Fruit fly (Drosophila melanogaster): Measurements from ENCODE around the gene CG42846.

CG42846 gene

dm6 chr3L:231504-231903 is at the start of gene CG42846:
Gene CG42846, minus strand, starts transcription at chr3L:231604.
- no peak for TF ChIP-seq Sin3A (optimal IDR thresholded peaks at IDR 0.05)
- TF ChIP-seq psq (optimal IDR thresholded peaks at IDR 0.05), result no peak
- TF ChIP-seq ttk (optimal IDR thresholded peaks at IDR 0.05), result no peak
- TF ChIP-seq h (optimal IDR thresholded peaks at IDR 0.05), result no peak
- no peak for TF ChIP-seq insv (optimal IDR thresholded peaks at IDR 0.05)

dm6 chr3L:276736-277487 is 45.5 kb upstream of the CG42846 start, which contains the start of gene RhoGEF3:
Gene RhoGEF3, plus strand, starts transcription at chr3L:277437.
- TF ChIP-seq Sin3A (optimal IDR thresholded peaks at IDR 0.05), result no peak
- no peak for TF ChIP-seq ttk (optimal IDR thresholded peaks at IDR 0.05)
- TF ChIP-seq psq (optimal IDR thresholded peaks at IDR 0.05), result no peak
- no peak for TF ChIP-seq h (optimal IDR thresholded peaks at IDR 0.05)
- no peak for TF ChIP-seq insv (optimal IDR thresholded peaks at IDR 0.05)

dm6 chr3L:274855-275254 is 43.5 kb upstream of the CG42846 start, which contains the start of gene ttm2:
Gene ttm2, plus strand, starts transcription at chr3L:275155.
- TF ChIP-seq psq (optimal IDR thresholded peaks at IDR 0.05), result no peak
- TF ChIP-seq h (optimal IDR thresholded peaks at IDR 0.05), result no peak
- no peak for TF ChIP-seq insv (optimal IDR thresholded peaks at IDR 0.05)
- no peak for TF ChIP-seq Sin3A (optimal IDR thresholded peaks at IDR 0.05)
- no peak for TF ChIP-seq Myc (optimal IDR thresholded peaks at IDR 0.05)
- TF ChIP-seq ttk (optimal IDR thresholded peaks at IDR 0.05), result no peak

- TF ChIP-seq Myc (optimal IDR thresholded peaks at IDR 0.05) (no peak), h (optimal IDR thresholded peaks at IDR 0.05) (no peak), psq (optimal IDR thresholded peaks at IDR 0.05) (no peak), insv (optimal IDR thresholded peaks at IDR 0.05) (no peak), ttk (optimal IDR thresholded peaks at IDR 0.05) (no peak), Sin3A (optimal IDR thresholded peaks at IDR 0.05) (no peak)
These were observed 41.9 kb upstream of the CG42846 start, which contains the start of gene CG32845 for dm6 chr3L:273291-273690. Gene CG32845, minus strand, starts transcription at chr3L:273391.

dm6 chr3L:271501-272249 is 40.3 kb upstream of the CG42846 start:
- no peak for TF ChIP-seq ttk (optimal IDR thresholded peaks at IDR 0.05)
- TF ChIP-seq Sin3A (optimal IDR thresholded peaks at IDR 0.05), result no peak
- no peak for TF ChIP-seq Myc (optimal IDR thresholded peaks at IDR 0.05)
- no peak for TF ChIP-seq h (optimal IDR thresholded peaks at IDR 0.05)
- TF ChIP-seq insv (optimal IDR thresholded peaks at IDR 0.05), result no peak
- TF ChIP-seq psq (optimal IDR thresholded peaks at IDR 0.05), result no peak

- TF ChIP-seq psq (optimal IDR thresholded peaks at IDR 0.05), result no peak
- TF ChIP-seq ttk (optimal IDR thresholded peaks at IDR 0.05), result no peak
- no peak for TF ChIP-seq Sin3A (optimal IDR thresholded peaks at IDR 0.05)
- no peak for TF ChIP-seq insv (optimal IDR thresholded peaks at IDR 0.05)
- no peak for TF ChIP-seq Myc (optimal IDR thresholded peaks at IDR 0.05)
- no peak for TF ChIP-seq h (optimal IDR thresholded peaks at IDR 0.05)
These were observed 39.5 kb upstream of the CG42846 start, which contains the start of gene miple2 for dm6 chr3L:270760-271500. Gene miple2, plus strand, starts transcription at chr3L:271200.

dm6 chr3L:267618-268017 is 36.2 kb upstream of the CG42846 start:
- TF ChIP-seq Sin3A (optimal IDR thresholded peaks at IDR 0.05) (no peak), psq (optimal IDR thresholded peaks at IDR 0.05) (no peak), h (optimal IDR thresholded peaks at IDR 0.05) (no peak), ttk (optimal IDR thresholded peaks at IDR 0.05) (no peak), Myc (optimal IDR thresholded peaks at IDR 0.05) (no peak), insv (optimal IDR thresholded peaks at IDR 0.05) (no peak)

dm6 chr3L:267083-267482 is 35.7 kb upstream of the CG42846 start, which contains the start of gene miple1:
Gene miple1, plus strand, starts transcription at chr3L:267299.
- TF ChIP-seq Sin3A (optimal IDR thresholded peaks at IDR 0.05) (no peak), psq (optimal IDR thresholded peaks at IDR 0.05) (no peak)

dm6 chr3L:265808-266207 is 34.4 kb upstream of the CG42846 start, which contains the start of gene CG34263:
Gene CG34263, minus strand, starts transcription at chr3L:265908.
- no peak for TF ChIP-seq Sin3A (optimal IDR thresholded peaks at IDR 0.05)
- no peak for TF ChIP-seq psq (optimal IDR thresholded peaks at IDR 0.05)
- no peak for TF ChIP-seq ttk (optimal IDR thresholded peaks at IDR 0.05)
- TF ChIP-seq Myc (optimal IDR thresholded peaks at IDR 0.05), result no peak
- no peak for TF ChIP-seq insv (optimal IDR thresholded peaks at IDR 0.05)
- TF ChIP-seq h (optimal IDR thresholded peaks at IDR 0.05), result no peak

dm6 chr3L:264378-265151 is 33.2 kb upstream of the CG42846 start, which contains the start of the genes Tudor-SN and mRpL17:
Gene Tudor-SN, minus strand, starts transcription at chr3L:264380.
Gene mRpL17, plus strand, starts transcription at chr3L:264779.
- no peak for TF ChIP-seq ttk (optimal IDR thresholded peaks at IDR 0.05)
- no peak for TF ChIP-seq Myc (optimal IDR thresholded peaks at IDR 0.05)
- no peak for TF ChIP-seq Sin3A (optimal IDR thresholded peaks at IDR 0.05)
- TF ChIP-seq h (optimal IDR thresholded peaks at IDR 0.05), result no peak
- TF ChIP-seq insv (optimal IDR thresholded peaks at IDR 0.05), result no peak
- no peak for TF ChIP-seq psq (optimal IDR thresholded peaks at IDR 0.05)

All from Kc167 (cell line).